Worm (Caenorhabditis elegans) whole organism, L4/young adult: ENCODE measurements around the gene dpy-19.

Experiments used
- W03F9.2 ChIP-seq: fragments of 150-350 bp; optimal IDR thresholded peaks from 2 replicates; lab custom pipeline; 2014; ENCODE audit warnings: missing biosample characterization, missing genetic modification characterization
- dao-5 ChIP-seq: sonication (generic microtip); optimal IDR thresholded peaks from 2 replicates; lab custom pipeline; 2016; ENCODE audit warnings: missing genotype, missing genetic modification characterization, moderate library complexity, missing compliant biosample characterization
- him-1 ChIP-seq: sonication (generic microtip); optimal IDR thresholded peaks from 2 replicates; lab custom pipeline; 2016; ENCODE audit warnings: missing genotype, missing genetic modification reagents, missing genetic modification characterization, missing compliant biosample characterization

Gene dpy-19

DNA sequence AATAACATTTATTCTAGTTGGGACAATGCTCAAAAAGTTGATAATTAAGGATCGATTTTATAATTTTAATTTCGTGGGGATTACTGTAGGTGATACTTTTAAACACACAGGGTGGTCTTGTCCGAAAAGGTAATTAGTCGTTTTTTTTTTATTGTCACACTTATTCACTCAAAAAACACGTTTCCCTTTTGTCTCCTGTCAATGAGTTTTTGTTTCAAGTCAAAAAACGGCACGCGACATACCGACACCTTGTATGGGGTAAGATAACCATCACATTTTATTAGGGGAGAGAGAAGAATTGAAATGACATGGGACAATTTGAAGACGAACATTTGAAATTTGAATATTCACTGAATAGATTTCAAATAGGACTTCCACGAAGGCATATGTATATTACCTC, 42.2 kb downstream of the dpy-19 start:
- TF ChIP-seq him-1 (tag; lab: Kevin White, UChicago) (no peak), dao-5 (no peak), W03F9.2 (tag; lab: Kevin White, UChicago) (no peak)

DNA sequence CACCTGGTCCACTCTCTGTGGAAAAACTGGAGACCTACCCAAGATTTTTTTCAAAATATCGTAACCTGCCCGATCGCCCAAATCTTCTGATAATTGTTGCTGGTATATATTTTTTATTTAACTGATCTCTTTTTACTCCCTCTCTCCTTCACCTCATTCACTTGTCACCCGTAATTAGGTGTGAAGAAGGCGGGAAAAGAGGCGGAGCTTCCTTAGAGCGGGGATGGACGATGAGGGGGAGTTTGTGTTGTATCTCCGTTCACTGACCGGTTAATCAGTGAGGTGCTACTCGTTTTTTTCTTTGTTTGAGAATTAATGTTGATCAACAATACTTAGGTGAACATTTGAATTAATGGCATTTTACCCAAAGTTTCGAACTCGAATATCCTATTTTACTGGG, 44.8 kb downstream of the dpy-19 start, which contains the start of gene ceh-16:
Gene ceh-16, plus strand, starts transcription at position 301 of the 400 bp plus-strand sequence.
- TF ChIP-seq him-1 (tag; lab: Kevin White, UChicago), result no peak
- TF ChIP-seq dao-5, result no peak
- TF ChIP-seq W03F9.2 (tag; lab: Kevin White, UChicago), result no peak

DNA sequence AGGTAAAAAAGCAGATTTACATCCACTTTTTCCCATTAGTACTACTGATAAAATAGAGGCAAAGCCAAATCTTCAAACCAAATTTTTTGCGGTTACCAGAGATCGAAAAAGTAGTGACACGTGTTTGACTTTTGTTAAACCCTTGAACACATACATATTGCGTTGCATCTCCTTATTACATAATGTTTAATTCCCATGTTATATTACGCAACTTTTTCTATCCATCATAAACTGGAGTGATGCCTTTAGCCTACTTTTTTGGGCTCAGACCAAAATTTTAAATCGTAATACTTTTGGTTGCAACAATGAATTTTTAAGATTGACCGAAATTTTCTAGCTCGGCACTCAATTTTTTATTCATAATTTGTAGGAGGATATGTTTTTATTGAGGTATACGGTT, 45.3 kb downstream of the dpy-19 start:
- TF ChIP-seq dao-5 (no peak), him-1 (tag; lab: Kevin White, UChicago) (no peak), W03F9.2 (tag; lab: Kevin White, UChicago) (no peak)

DNA sequence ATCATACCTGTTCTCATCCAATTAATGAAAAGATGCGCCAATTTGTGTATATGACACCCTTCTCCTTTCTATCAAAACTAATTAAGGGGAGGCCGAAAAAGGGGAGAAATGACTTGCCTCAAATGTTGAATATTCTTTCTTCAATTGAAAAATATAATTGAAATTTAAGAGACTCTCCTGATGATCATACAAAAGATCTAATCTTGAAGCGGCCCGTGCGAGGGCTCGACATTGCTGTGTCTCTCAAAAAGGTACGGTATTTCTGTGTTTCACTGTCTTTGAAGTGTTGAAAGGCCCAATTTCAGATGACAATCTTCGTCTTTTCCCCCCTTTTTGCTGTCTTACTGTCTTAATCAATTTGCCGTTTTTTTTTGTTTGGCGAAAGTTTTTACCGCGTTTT, 46.3 kb downstream of the dpy-19 start:
- TF ChIP-seq him-1 (tag; lab: Kevin White, UChicago) (no peak), W03F9.2 (tag; lab: Kevin White, UChicago) (no peak), dao-5 (no peak)

DNA sequence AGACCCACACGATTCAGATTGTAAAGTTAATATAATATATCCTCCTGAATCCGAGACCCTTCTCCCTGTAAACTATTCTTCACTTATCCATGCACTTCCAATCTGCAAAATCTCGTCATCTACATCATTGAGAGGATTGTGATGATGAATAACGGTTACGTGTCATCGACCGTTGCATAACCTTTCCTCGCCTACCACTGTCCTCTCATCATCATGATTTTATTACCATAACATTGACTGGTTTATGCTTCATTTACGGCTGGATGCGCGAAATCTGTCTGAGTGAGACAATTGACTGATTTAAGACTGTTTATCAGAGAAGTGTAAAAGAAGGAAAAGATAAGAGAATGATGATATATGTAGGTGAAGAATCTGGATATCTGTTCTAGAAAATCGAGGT, 47.0 kb downstream of the dpy-19 start:
- TF ChIP-seq W03F9.2 (tag; lab: Kevin White, UChicago), result no peak
- no peak for TF ChIP-seq dao-5
- TF ChIP-seq him-1 (tag; lab: Kevin White, UChicago), result no peak

ce11 chrIII:8618412-8618960, 48.8 kb downstream of the dpy-19 start, which contains the start of gene C13G5.2:
Gene C13G5.2 (minus strand): TSS chrIII:8618462.
- TF ChIP-seq him-1 (tag; lab: Kevin White, UChicago) (no peak), dao-5 (no peak), W03F9.2 (tag; lab: Kevin White, UChicago) (peak; percentile 37)

- no peak for TF ChIP-seq W03F9.2 (tag; lab: Kevin White, UChicago)
- TF ChIP-seq dao-5, result no peak
- no peak for TF ChIP-seq him-1 (tag; lab: Kevin White, UChicago)
Measured at ce11 chrIII:8616587-8616986, 50.7 kb downstream of the dpy-19 start, which contains the start of gene C06E1.11. Gene C06E1.11 (minus strand): TSS chrIII:8616687.

- TF ChIP-seq him-1 (tag; lab: Kevin White, UChicago) (no peak), dao-5 (no peak), W03F9.2 (tag; lab: Kevin White, UChicago) (no peak)
Measured at ce11 chrIII:8614490-8614889, 52.8 kb downstream of the dpy-19 start, which contains the start of gene rha-2. Gene rha-2 (minus strand): TSS chrIII:8614569.

- no peak for TF ChIP-seq dao-5
- no peak for TF ChIP-seq him-1 (tag; lab: Kevin White, UChicago)
- no peak for TF ChIP-seq W03F9.2 (tag; lab: Kevin White, UChicago)
Measured at ce11 chrIII:8613573-8613972, 53.7 kb downstream of the dpy-19 start.

DNA sequence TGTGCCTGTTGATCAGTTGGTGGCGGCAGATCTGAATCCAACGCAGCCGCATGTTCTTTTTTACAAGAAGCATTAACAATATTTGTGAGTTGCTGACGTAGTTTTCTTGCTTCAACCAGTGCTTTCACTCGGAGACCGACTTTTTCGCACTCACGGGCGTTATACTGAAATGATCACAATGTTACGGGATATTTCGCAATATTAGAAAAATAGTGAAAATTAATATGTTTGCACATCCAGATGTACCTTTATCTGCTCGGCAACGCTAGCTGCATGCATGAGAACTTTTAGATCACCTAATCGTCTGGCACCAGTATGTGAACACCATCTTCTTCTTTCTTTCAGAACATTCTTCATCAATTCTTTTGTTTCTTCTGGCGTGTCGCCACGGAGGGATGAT, 56.0 kb downstream of the dpy-19 start:
- TF ChIP-seq dao-5, result no peak
- TF ChIP-seq him-1 (tag; lab: Kevin White, UChicago), result no peak
- TF ChIP-seq W03F9.2 (tag; lab: Kevin White, UChicago), result no peak
